Fruit fly (Drosophila melanogaster): ENCODE data around the gene CG32407.
A peak's percentile ranks its signal among the peaks of the same experiment; 100 is the strongest.

CG32407 gene

dm6 chr3L:5923646-5924122 lies 1.8 kb downstream of the CG32407 start, which contains the start of gene CG33523 (continued):
- no peak for TF ChIP-seq dati (GFP tag; IDR thresholded peaks at IDR 0.05)
- TF ChIP-seq knrl (GFP tag; IDR thresholded peaks at IDR 0.05; ENCODE audit: partially characterized antibody), result peak; percentile 31; the same call in 2 of the 3 replicates
- TF ChIP-seq zen2 (GFP tag; IDR thresholded peaks at IDR 0.05; ENCODE audit: partially characterized antibody), result no peak
- TF ChIP-seq chinmo (GFP tag; IDR thresholded peaks at IDR 0.05; ENCODE audit: partially characterized antibody), result 0 out of 4 replicates have a peak, but pooled peaks have one; percentile 70
- no peak for TF ChIP-seq CG7928 (GFP tag; optimal IDR thresholded peaks at IDR 0.05)
- no peak for TF ChIP-seq CG10959 (GFP tag; IDR thresholded peaks at IDR 0.05)
- TF ChIP-seq Aef1 (GFP tag; IDR thresholded peaks at IDR 0.05), result no peak
- TF ChIP-seq gce (GFP tag; IDR thresholded peaks at IDR 0.05), result no peak
- TF ChIP-seq CG9932 (GFP tag; IDR thresholded peaks at IDR 0.05), result peak; percentile 38; the same call in 1 of the 2 replicates
- TF ChIP-seq fu2 (GFP tag; optimal IDR thresholded peaks at IDR 0.05), result no peak
- no peak for TF ChIP-seq CG4854 (GFP tag; optimal IDR thresholded peaks at IDR 0.05)
- no peak for TF ChIP-seq unc-4 (GFP tag; IDR thresholded peaks at IDR 0.05; ENCODE audit: partially characterized antibody)
- no peak for TF ChIP-seq pb (GFP tag; optimal IDR thresholded peaks at IDR 0.05)
- TF ChIP-seq crol (GFP tag; IDR thresholded peaks at IDR 0.05), result peak; percentile 62; the same call in 1 of the 2 replicates
- no peak for TF ChIP-seq BtbVII (GFP tag; optimal IDR thresholded peaks at IDR 0.05)

dm6 chr3L:5926015-5926988 lies 4.4 kb downstream of the CG32407 start:
- TF ChIP-seq ci (GFP tag; IDR thresholded peaks at IDR 0.05) (peak; percentile 64; the same call in 2 of the 3 replicates), CG10979 (tag; optimal IDR thresholded peaks at IDR 0.05) (peak; percentile 17), pan (optimal IDR thresholded peaks at IDR 0.05) (no peak), pan (GFP tag; optimal IDR thresholded peaks at IDR 0.05 in 1 of 2, IDR thresholded peaks at IDR 0.05 in 1 of 2) (peak in 1 of 2 experiments; percentile 33), D (optimal IDR thresholded peaks at IDR 0.05) (no peak), D (GFP tag; optimal IDR thresholded peaks at IDR 0.05) (no peak), MESR4 (GFP tag; optimal IDR thresholded peaks at IDR 0.05) (no peak), CG12219 (GFP tag; optimal IDR thresholded peaks at IDR 0.05) (peak; percentile 41), Hmx (GFP tag; optimal IDR thresholded peaks at IDR 0.05) (no peak), Gug (GFP tag; IDR thresholded peaks at IDR 0.05) (no peak), CG17568 (GFP tag; optimal IDR thresholded peaks at IDR 0.05) (peak; percentile 11), dmrt99B (tag; optimal IDR thresholded peaks at IDR 0.05) (peak; percentile 68), CG4730 (GFP tag; IDR thresholded peaks at IDR 0.05) (no peak), slbo (GFP tag; IDR thresholded peaks at IDR 0.05) (peak; percentile 54), CG7357 (GFP tag; IDR thresholded peaks at IDR 0.05) (no peak), nerfin-1 (tag; optimal IDR thresholded peaks at IDR 0.05) (no peak), CG10462 (GFP tag; optimal IDR thresholded peaks at IDR 0.05) (peak; percentile 17), slp2 (GFP tag; optimal IDR thresholded peaks at IDR 0.05) (no peak), CG10543 (GFP tag; optimal IDR thresholded peaks at IDR 0.05) (no peak), CG13123 (GFP tag; optimal IDR thresholded peaks at IDR 0.05) (no peak), sima (GFP tag; optimal IDR thresholded peaks at IDR 0.05) (no peak), gcm (GFP tag; optimal IDR thresholded peaks at IDR 0.05) (peak; percentile 13), vnd (GFP tag; IDR thresholded peaks at IDR 0.05; ENCODE audit: partially characterized antibody) (no peak), Med (GFP tag) (peak; percentile 81), CG8281 (tag; optimal IDR thresholded peaks at IDR 0.05) (no peak), H2.0 (GFP tag; IDR thresholded peaks at IDR 0.05) (peak; percentile 22), CG7928 (GFP tag; optimal IDR thresholded peaks at IDR 0.05) (no peak), Abd-B (GFP tag; optimal IDR thresholded peaks at IDR 0.05) (peak; percentile 1), maf-S (GFP tag; optimal IDR thresholded peaks at IDR 0.05) (no peak), zen2 (GFP tag; IDR thresholded peaks at IDR 0.05; ENCODE audit: partially characterized antibody) (no peak), Fer3 (tag; optimal IDR thresholded peaks at IDR 0.05) (peak; percentile 5), hbn (GFP tag; IDR thresholded peaks at IDR 0.05; ENCODE audit: partially characterized antibody) (no peak), CG5180 (GFP tag; optimal IDR thresholded peaks at IDR 0.05) (no peak), CG10209 (GFP tag; optimal IDR thresholded peaks at IDR 0.05) (peak; percentile 47)

All from whole organism, embryonic.